Worm (Caenorhabditis elegans) whole organism, L3 larva: ENCODE results near the gene T28D6.3.

Source experiments
- ceh-28 ChIP-seq: fragments of 150-350 bp; optimal IDR thresholded peaks from 2 replicates; lab custom pipeline; 2014; ENCODE audit warnings: missing biosample characterization, missing genetic modification reagents, missing genetic modification characterization
- ceh-82 ChIP-seq: fragments of 150-350 bp; optimal IDR thresholded peaks from 2 replicates; lab custom pipeline; 2014; ENCODE audit warnings: missing biosample characterization, missing genetic modification characterization
- elt-2 ChIP-seq: sonication (generic microtip); optimal IDR thresholded peaks from 2 replicates; lab custom pipeline; 2016; ENCODE audit warnings: missing genetic modification reagents, mild to moderate bottlenecking, missing genetic modification characterization, missing compliant biosample characterization
- fkh-10 ChIP-seq: sonication (generic microtip); optimal IDR thresholded peaks from 2 replicates; lab custom pipeline; 2017; ENCODE audit warnings: missing biosample characterization, missing genetic modification reagents, missing genetic modification characterization
- nfya-1 ChIP-seq: sonication (generic microtip); optimal IDR thresholded peaks from 2 replicates; lab custom pipeline; 2017; ENCODE audit warnings: missing genetic modification characterization, mild to moderate bottlenecking, missing compliant biosample characterization, antibody characterized with exemption, moderate library complexity; ENCODE audit not compliant: insufficient read depth
- nhr-11 ChIP-seq: fragments of 150-350 bp; optimal IDR thresholded peaks from 2 replicates; lab custom pipeline; 2014; ENCODE audit warnings: missing biosample characterization, missing genetic modification characterization
- nhr-12 ChIP-seq: fragments of 150-350 bp; optimal IDR thresholded peaks from 2 replicates; lab custom pipeline; 2014; ENCODE audit warnings: missing biosample characterization, missing genetic modification characterization
- nhr-25 ChIP-seq: sonication (generic microtip); optimal IDR thresholded peaks from 2 replicates; lab custom pipeline; 2017; ENCODE audit warnings: missing biosample characterization, missing genetic modification characterization
- nhr-28 ChIP-seq: fragments of 150-350 bp; optimal IDR thresholded peaks from 2 replicates; lab custom pipeline; 2014; ENCODE audit warnings: missing biosample characterization, missing genetic modification characterization
- pha-4 ChIP-seq: fragments of 150-350 bp; optimal IDR thresholded peaks from 2 replicates; lab custom pipeline; 2014; ENCODE audit warnings: missing biosample characterization, missing genetic modification reagents, missing genetic modification characterization
- pqm-1 ChIP-seq: fragments of 150-350 bp; optimal IDR thresholded peaks from 2 replicates; lab custom pipeline; 2017; ENCODE audit warnings: missing biosample characterization, missing genetic modification characterization, inconsistent platforms
- skn-1 ChIP-seq: fragments of 150-350 bp; optimal IDR thresholded peaks from 2 replicates; lab custom pipeline; 2014; ENCODE audit warnings: missing biosample characterization, missing genetic modification characterization
- ztf-11 ChIP-seq: fragments of 150-350 bp; optimal IDR thresholded peaks from 2 replicates; lab custom pipeline; 2014; ENCODE audit warnings: missing biosample characterization, missing genetic modification characterization
- ztf-4 ChIP-seq: fragments of 150-350 bp; optimal IDR thresholded peaks from 2 replicates; lab custom pipeline; 2014; ENCODE audit warnings: missing biosample characterization, missing genetic modification characterization

- TF ChIP-seq nhr-28 (tag; lab: Kevin White, UChicago) (no peak), nhr-25 (tag; lab: Kevin White, UChicago) (no peak), nhr-12 (no peak), nfya-1 (tag; lab: Kevin White, UChicago) (no peak), skn-1 (no peak), elt-2 (tag; lab: Kevin White, UChicago) (no peak), nhr-11 (tag; lab: Kevin White, UChicago) (no peak), ztf-4 (tag; lab: Kevin White, UChicago) (no peak), ztf-11 (tag; lab: Kevin White, UChicago) (no peak), ceh-28 (no peak), pqm-1 (tag; lab: Kevin White, UChicago) (no peak), pha-4 (no peak), fkh-10 (GFP tag; lab: Kevin White, UChicago) (no peak), ceh-82 (tag; lab: Kevin White, UChicago) (no peak)
Measured at ce11 chrIII:11318131-11318530, 48.4 kb upstream of the T28D6.3 start, which contains the start of gene teg-1.
